Worm (Caenorhabditis elegans): Measurements from ENCODE around the gene asna-1.

DNA sequence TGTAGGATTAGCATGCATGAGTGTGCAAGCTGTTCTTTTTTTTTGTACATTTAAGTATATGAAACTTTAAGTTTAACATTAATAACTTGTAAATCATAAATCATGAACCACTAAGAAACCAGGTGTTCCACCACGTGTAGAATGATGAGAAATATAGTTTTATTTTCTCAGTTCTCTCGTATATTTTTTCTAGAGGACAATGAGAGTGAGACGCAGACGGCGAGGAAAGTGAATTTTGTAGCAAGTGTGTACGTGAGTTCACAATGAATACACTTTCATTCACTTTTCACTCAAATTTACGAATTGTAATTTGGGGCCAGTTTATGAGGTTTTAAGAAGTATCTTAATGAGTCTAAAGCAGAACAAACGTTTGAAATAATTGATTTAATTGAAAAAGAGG lies 31.6 kb downstream of the asna-1 start:
- TF ChIP-seq sdz-12 (GFP tag; optimal IDR thresholded peaks at IDR 0.05), result no peak
- no peak for TF ChIP-seq Y105C5A.15 (GFP tag; IDR thresholded peaks at IDR 0.05)
- TF ChIP-seq egl-27 (tag; optimal IDR thresholded peaks at IDR 0.05), result no peak
- no peak for TF ChIP-seq ces-1 (GFP tag; optimal IDR thresholded peaks at IDR 0.05)

Measured in whole organism, L4 larva.